Fruit fly (Drosophila melanogaster) whole organism, adult: ENCODE results near the gene mus312.

Source experiments
- Hr96 ChIP-seq: fragments of 200-800 bp; sonication (Bioruptor generic); optimal IDR thresholded peaks from 2 replicates; lab custom pipeline; 2016; ENCODE audit warnings: missing biosample characterization, missing genetic modification characterization
- cnc ChIP-seq, 2 experiments: fragments of >200 bp; optimal IDR thresholded peaks; 2 replicates each; lab custom pipeline; 2017
- kay ChIP-seq: fragments of 200-800 bp; sonication (Bioruptor generic); peaks from one replicate; lab custom pipeline; 2016; ENCODE audit warnings: missing biosample characterization, missing genetic modification characterization, borderline replicate concordance

dm6 chr3L:7346951-7347350 lies 18.0 kb downstream of the mus312 start, which contains the start of gene CG14834:
- TF ChIP-seq Hr96 (GFP tag; lab: Kevin White, UChicago) (no peak), kay (GFP tag; lab: Kevin White, UChicago) (no peak), cnc (optimal IDR thresholded peaks at IDR 0.05; lab: Kevin White, UChicago) (no peak)
